Fruit fly (Drosophila melanogaster) whole organism, embryonic: ENCODE results near the gene beta4GalT7.

Source experiments
- ATbp ChIP-seq: fragments of 200-800 bp; sonication (Bioruptor generic); optimal IDR thresholded peaks from 2 replicates; lab custom pipeline; 2017; ENCODE audit warnings: missing biosample characterization, mild to moderate bottlenecking, missing genetic modification characterization, missing genetic modification reagents
- B-H1 ChIP-seq: fragments of 200-800 bp; sonication (Bioruptor generic); IDR thresholded peaks from 3 replicates; pipeline ENCODE4 v1.3.6; 2022; ENCODE audit warnings: missing biosample characterization, missing genetic modification characterization
- Bdp1 ChIP-seq: fragments of 200-800 bp; sonication (Bioruptor generic); optimal IDR thresholded peaks from 3 replicates; lab custom pipeline; 2016; ENCODE audit warnings: missing biosample characterization, missing genetic modification characterization
- CG10462 ChIP-seq: fragments of 200-800 bp; sonication (Bioruptor generic); optimal IDR thresholded peaks from 2 replicates; lab custom pipeline; 2016; ENCODE audit warnings: missing biosample characterization, missing genetic modification characterization
- CG10543 ChIP-seq: fragments of 200-800 bp; sonication (Bioruptor generic); optimal IDR thresholded peaks from 3 replicates; lab custom pipeline; 2017; ENCODE audit warnings: missing biosample characterization, mild to moderate bottlenecking, missing genetic modification characterization, moderate library complexity
- CG11695 ChIP-seq: fragments of 200-800 bp; sonication (Bioruptor generic); IDR thresholded peaks from 3 replicates; pipeline ENCODE4 v1.3.6; 2022; ENCODE audit warnings: missing biosample characterization, missing genetic modification characterization
- CG12104 ChIP-seq: fragments of 200-800 bp; sonication (Bioruptor generic); optimal IDR thresholded peaks from 3 replicates; lab custom pipeline; 2016; ENCODE audit warnings: missing biosample characterization, missing genetic modification characterization
- CG1233 ChIP-seq: fragments of 200-800 bp; sonication (Bioruptor generic); optimal IDR thresholded peaks from 4 replicates; lab custom pipeline; 2018; ENCODE audit warnings: missing biosample characterization, mild to moderate bottlenecking, missing genetic modification characterization
- CG14050 ChIP-seq: fragments of 200-800 bp; sonication (Bioruptor generic); IDR thresholded peaks from 3 replicates; pipeline ENCODE4 v1.3.6; 2022; ENCODE audit warnings: missing biosample characterization, missing genetic modification characterization
- CG14667 ChIP-seq: fragments of 200-800 bp; sonication (Bioruptor generic); IDR thresholded peaks from 2 replicates; pipeline ENCODE4 v1.3.6; 2022; ENCODE audit warnings: missing biosample characterization, missing genetic modification characterization
- CG14710 ChIP-seq: fragments of 200-800 bp; sonication (Bioruptor generic); optimal IDR thresholded peaks from 3 replicates; lab custom pipeline; 2019; ENCODE audit warnings: missing biosample characterization, mild to moderate bottlenecking, missing genetic modification characterization, moderate library complexity
- CG1602 ChIP-seq: fragments of 200-800 bp; sonication (Bioruptor generic); optimal IDR thresholded peaks from 3 replicates; lab custom pipeline; 2016; ENCODE audit warnings: missing biosample characterization, missing genetic modification characterization
- CG17359 ChIP-seq: fragments of 200-800 bp; sonication (Bioruptor generic); optimal IDR thresholded peaks from 3 replicates; lab custom pipeline; 2018; ENCODE audit warnings: missing biosample characterization, mild to moderate bottlenecking, missing genetic modification characterization, moderate library complexity
- CG17385 ChIP-seq: fragments of 200-800 bp; sonication (Bioruptor generic); optimal IDR thresholded peaks from 3 replicates; lab custom pipeline; 2018; ENCODE audit warnings: missing biosample characterization, mild to moderate bottlenecking, missing genetic modification characterization
- CG17612 ChIP-seq: fragments of 200-800 bp; sonication (Bioruptor generic); IDR thresholded peaks from 2 replicates; pipeline ENCODE4 v1.3.6; 2022; ENCODE audit warnings: missing biosample characterization, missing genetic modification characterization
- CG1792 ChIP-seq: fragments of 200-800 bp; sonication (Bioruptor generic); optimal IDR thresholded peaks from 2 replicates; lab custom pipeline; 2016; ENCODE audit warnings: missing biosample characterization, missing genetic modification characterization
- CG18764 ChIP-seq: fragments of 200-800 bp; sonication (Bioruptor generic); optimal IDR thresholded peaks from 3 replicates; lab custom pipeline; 2016; ENCODE audit warnings: missing biosample characterization, missing genetic modification characterization
- CG2199 ChIP-seq: fragments of 200-800 bp; sonication (Bioruptor generic); IDR thresholded peaks from 3 replicates; pipeline ENCODE4 v1.3.6; 2022; ENCODE audit warnings: missing biosample characterization, missing genetic modification characterization
- CG30403 ChIP-seq: fragments of 200-800 bp; sonication (Bioruptor generic); optimal IDR thresholded peaks from 3 replicates; lab custom pipeline; 2016; ENCODE audit warnings: missing biosample characterization, missing genetic modification characterization
- CG3281 ChIP-seq: fragments of 200-800 bp; sonication (Bioruptor generic); optimal IDR thresholded peaks from 3 replicates; lab custom pipeline; 2017; ENCODE audit warnings: missing biosample characterization, mild to moderate bottlenecking, missing genetic modification characterization
- CG34422 ChIP-seq: fragments of 200-800 bp; sonication (Bioruptor generic); IDR thresholded peaks from 3 replicates; pipeline ENCODE4 v1.3.6; 2022; ENCODE audit warnings: missing biosample characterization, missing genetic modification characterization
- CG6683 ChIP-seq: fragments of 200-800 bp; sonication (Bioruptor generic); optimal IDR thresholded peaks from 2 replicates; lab custom pipeline; 2017; ENCODE audit warnings: missing biosample characterization, mild to moderate bottlenecking, missing genetic modification characterization, missing genetic modification reagents
- CG6765 ChIP-seq: fragments of 200-800 bp; sonication (Bioruptor generic); optimal IDR thresholded peaks from 3 replicates; lab custom pipeline; 2017; ENCODE audit warnings: missing biosample characterization, mild to moderate bottlenecking, missing genetic modification characterization
- CG7928 ChIP-seq: fragments of 200-800 bp; sonication (Bioruptor generic); optimal IDR thresholded peaks from 2 replicates; lab custom pipeline; 2017; ENCODE audit warnings: missing biosample characterization, mild to moderate bottlenecking, missing genetic modification characterization
- CG9817 ChIP-seq: fragments of 200-800 bp; sonication (Bioruptor generic); optimal IDR thresholded peaks from 2 replicates; lab custom pipeline; 2018; ENCODE audit warnings: missing biosample characterization, mild to moderate bottlenecking, missing genetic modification characterization, moderate library complexity
- CHES-1-like ChIP-seq: fragments of 200-800 bp; sonication (Bioruptor generic); optimal IDR thresholded peaks from 2 replicates; lab custom pipeline; 2016; ENCODE audit warnings: missing biosample characterization, missing genetic modification characterization
- Chrac-16 ChIP-seq: fragments of 200-800 bp; sonication (Bioruptor generic); optimal IDR thresholded peaks from 3 replicates; lab custom pipeline; 2016; ENCODE audit warnings: missing biosample characterization, missing genetic modification characterization
- H15 ChIP-seq: fragments of 200-800 bp; sonication (Bioruptor generic); IDR thresholded peaks from 3 replicates; pipeline ENCODE4 v1.3.6; 2022; ENCODE audit warnings: missing biosample characterization, missing genetic modification characterization
- Jarid2 ChIP-seq: fragments of 200-800 bp; sonication (Bioruptor generic); optimal IDR thresholded peaks from 3 replicates; lab custom pipeline; 2017; ENCODE audit warnings: mild to moderate bottlenecking, missing biosample characterization, missing genetic modification reagents, missing genetic modification characterization
- Mad ChIP-seq: fragments of 200-800 bp; sonication (Bioruptor generic); optimal IDR thresholded peaks from 2 replicates; lab custom pipeline; 2016; ENCODE audit warnings: missing biosample characterization, missing genetic modification characterization
- Mes4 ChIP-seq: fragments of 200-800 bp; sonication (Bioruptor generic); optimal IDR thresholded peaks from 2 replicates; lab custom pipeline; 2016; ENCODE audit warnings: missing biosample characterization, missing genetic modification characterization
- NfI ChIP-seq: fragments of 200-800 bp; sonication (Bioruptor generic); optimal IDR thresholded peaks from 3 replicates; lab custom pipeline; 2018; ENCODE audit warnings: missing biosample characterization, mild to moderate bottlenecking, missing genetic modification characterization, moderate library complexity
- Opbp ChIP-seq: fragments of 200-800 bp; sonication (Bioruptor generic); IDR thresholded peaks from 3 replicates; pipeline ENCODE4 v1.3.6; 2022; ENCODE audit warnings: missing biosample characterization, missing genetic modification characterization; ENCODE audit not compliant: partially characterized antibody
- Taf1 ChIP-seq: fragments of 200-800 bp; sonication (Bioruptor generic); IDR thresholded peaks from 2 replicates; pipeline ENCODE4 v1.3.6; 2022; ENCODE audit warnings: missing biosample characterization, missing genetic modification characterization
- amos ChIP-seq: fragments of 200-800 bp; sonication (Bioruptor generic); IDR thresholded peaks from 2 replicates; pipeline ENCODE4 v1.3.6; 2022; ENCODE audit warnings: missing biosample characterization, missing genetic modification characterization; ENCODE audit not compliant: partially characterized antibody
- chm ChIP-seq: fragments of 200-800 bp; sonication (Bioruptor generic); IDR thresholded peaks from 2 replicates; pipeline ENCODE4 v1.3.6; 2022; ENCODE audit warnings: missing biosample characterization, missing genetic modification characterization
- dimm ChIP-seq: fragments of 200-800 bp; sonication (Bioruptor generic); IDR thresholded peaks from 2 replicates; pipeline ENCODE4 v1.3.6; 2022; ENCODE audit warnings: missing biosample characterization, missing genetic modification characterization
- ewg ChIP-seq: fragments of 200-800 bp; sonication (Bioruptor generic); optimal IDR thresholded peaks from 3 replicates; lab custom pipeline; 2017; ENCODE audit warnings: mild to moderate bottlenecking, missing biosample characterization, missing genetic modification reagents, missing genetic modification characterization
- gcm ChIP-seq: fragments of 200-800 bp; sonication (Bioruptor generic); optimal IDR thresholded peaks from 2 replicates; lab custom pipeline; 2019; ENCODE audit warnings: missing biosample characterization, mild to moderate bottlenecking, missing genetic modification characterization, moderate library complexity
- hbn ChIP-seq: fragments of 200-800 bp; sonication (Bioruptor generic); IDR thresholded peaks from 2 replicates; pipeline ENCODE4 v1.3.6; 2022; ENCODE audit warnings: missing biosample characterization, missing genetic modification characterization; ENCODE audit not compliant: partially characterized antibody
- insv ChIP-seq, 2 experiments: fragments of 200-800 bp; sonication (Bioruptor generic); optimal IDR thresholded peaks; 3 replicates each; lab custom pipeline; 2016 to 2018; ENCODE audit warnings: missing biosample characterization in 2 of 2, missing genetic modification characterization in 2 of 2
- inv ChIP-seq: fragments of 200-800 bp; sonication (Bioruptor generic); IDR thresholded peaks from 2 replicates; pipeline ENCODE4 v1.3.6; 2022; ENCODE audit warnings: missing biosample characterization, missing genetic modification characterization; ENCODE audit not compliant: partially characterized antibody
- lab ChIP-seq: fragments of 200-800 bp; sonication (Bioruptor generic); optimal IDR thresholded peaks from 3 replicates; lab custom pipeline; 2017; ENCODE audit warnings: missing biosample characterization, missing genetic modification characterization, mild to moderate bottlenecking, moderate library complexity, missing genetic modification reagents
- pzg ChIP-seq: fragments of 200-800 bp; sonication (Bioruptor generic); optimal IDR thresholded peaks from 3 replicates; lab custom pipeline; 2018; ENCODE audit warnings: missing biosample characterization, mild to moderate bottlenecking, missing genetic modification characterization, moderate library complexity
- scrt ChIP-seq: fragments of 200-800 bp; sonication (Bioruptor generic); optimal IDR thresholded peaks from 2 replicates; lab custom pipeline; 2018; ENCODE audit warnings: missing biosample characterization, mild to moderate bottlenecking, missing genetic modification characterization, moderate library complexity
- seq ChIP-seq: fragments of 200-800 bp; sonication (Bioruptor generic); IDR thresholded peaks from 2 replicates; pipeline ENCODE4 v1.3.6; 2022; ENCODE audit warnings: missing biosample characterization, missing genetic modification characterization
- slou ChIP-seq: fragments of 200-800 bp; sonication (Bioruptor generic); optimal IDR thresholded peaks from 3 replicates; lab custom pipeline; 2016; ENCODE audit warnings: missing biosample characterization, missing genetic modification characterization
- tio ChIP-seq: fragments of 200-800 bp; sonication (Bioruptor generic); optimal IDR thresholded peaks from 2 replicates; lab custom pipeline; 2017; ENCODE audit warnings: missing biosample characterization, missing genetic modification characterization, inconsistent platforms
- trh ChIP-seq: fragments of 200-800 bp; sonication (Bioruptor generic); optimal IDR thresholded peaks from 2 replicates; lab custom pipeline; 2016; ENCODE audit warnings: missing biosample characterization, missing genetic modification characterization
- ttk ChIP-seq: fragments of 200-800 bp; sonication (Bioruptor generic); IDR thresholded peaks from 2 replicates; pipeline ENCODE4 v2.1.2; 2022; ENCODE audit warnings: missing biosample characterization, missing genetic modification characterization
- tx ChIP-seq: fragments of 200-800 bp; sonication (Bioruptor generic); optimal IDR thresholded peaks from 2 replicates; lab custom pipeline; 2016; ENCODE audit warnings: missing biosample characterization, missing genetic modification characterization

beta4GalT7 gene

DNA sequence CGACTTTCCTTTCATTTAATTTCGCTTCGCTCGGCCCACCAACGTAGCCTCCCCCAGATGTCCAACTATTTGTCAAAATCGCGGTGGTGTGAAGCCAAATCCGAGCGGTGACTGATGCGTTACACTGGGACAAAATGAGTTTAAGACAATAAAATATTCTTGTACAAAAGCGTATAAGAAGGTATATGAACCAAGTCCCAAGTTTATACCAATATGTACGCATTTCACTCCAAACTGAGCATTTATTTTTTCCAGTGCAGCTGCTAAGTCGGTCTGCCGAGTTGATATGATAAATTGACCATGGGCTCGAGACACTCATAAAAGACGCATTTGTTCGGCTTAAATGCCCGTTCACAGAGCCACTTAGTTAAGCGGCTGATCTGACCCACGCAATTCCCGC is 18.3 kb upstream of the beta4GalT7 start (continued):
- TF ChIP-seq CHES-1-like (GFP tag; lab: Kevin White, UChicago) (peak; percentile 27), CG7928 (GFP tag; lab: Kevin White, UChicago) (no peak), Taf1 (GFP tag; lab: Robert Waterston, UW) (no peak), amos (GFP tag; lab: Robert Waterston, UW) (no peak), gcm (GFP tag; lab: Kevin White, UChicago) (no peak), Opbp (GFP tag; lab: Robert Waterston, UW) (no peak), ewg (peak; percentile 20), ATbp (peak; percentile 17), ttk (GFP tag; lab: Robert Waterston, UW) (0 out of 2 replicates have a peak, but pooled peaks have one; percentile 24), Jarid2 (GFP tag; lab: Kevin White, UChicago) (no peak), CG17612 (GFP tag; lab: Robert Waterston, UW) (no peak), lab (GFP tag; lab: Kevin White, UChicago) (peak; percentile 75), CG14050 (GFP tag; lab: Robert Waterston, UW) (peak; percentile 60), CG3281 (GFP tag; lab: Kevin White, UChicago) (peak; percentile 22), CG17385 (peak; percentile 43), trh (GFP tag; lab: Kevin White, UChicago) (no peak), CG18764 (GFP tag; lab: Kevin White, UChicago) (peak; percentile 37), CG34422 (0 out of 3 replicates have a peak, but pooled peaks have one; percentile 17), CG6683 (GFP tag; lab: Kevin White, UChicago) (no peak), Mes4 (GFP tag; lab: Kevin White, UChicago) (peak; percentile 51), dimm (no peak), Bdp1 (GFP tag; lab: Kevin White, UChicago) (peak; percentile 38), seq (GFP tag; lab: Robert Waterston, UW) (peak; percentile 62; the same call in 1 of the 2 replicates), tio (GFP tag; lab: Kevin White, UChicago) (peak; percentile 50), CG2199 (peak; percentile 20; the same call in 1 of the 3 replicates), CG9817 (peak; percentile 32), CG12104 (GFP tag; lab: Kevin White, UChicago) (peak; percentile 9), inv (GFP tag; lab: Robert Waterston, UW) (no peak), slou (GFP tag; lab: Kevin White, UChicago) (no peak), CG11695 (GFP tag; lab: Robert Waterston, UW) (no peak), hbn (GFP tag; lab: Robert Waterston, UW) (no peak), CG1792 (no peak), CG14710 (peak; percentile 21), Chrac-16 (GFP tag; lab: Kevin White, UChicago) (peak; percentile 50), scrt (no peak), chm (peak; percentile 31; the same call in 1 of the 2 replicates), CG1233 (GFP tag; lab: Kevin White, UChicago) (peak; percentile 25), CG10462 (GFP tag; lab: Kevin White, UChicago) (peak; percentile 1), CG30403 (GFP tag; lab: Kevin White, UChicago) (peak; percentile 32), insv (GFP tag; optimal IDR thresholded peaks at IDR 0.05; lab: Kevin White, UChicago) (no peak), B-H1 (peak; percentile 60; the same call in 2 of the 3 replicates), CG1602 (peak; percentile 37), NfI (GFP tag; lab: Kevin White, UChicago) (peak; percentile 44), pzg (GFP tag; lab: Kevin White, UChicago) (no peak), CG17359 (tag; lab: Kevin White, UChicago) (peak; percentile 69), CG14667 (GFP tag; lab: Robert Waterston, UW) (peak; percentile 62), Mad (GFP tag; lab: Kevin White, UChicago) (peak; percentile 53), CG6765 (GFP tag; lab: Kevin White, UChicago) (no peak), tx (GFP tag; lab: Kevin White, UChicago) (peak; percentile 20), CG10543 (GFP tag; lab: Kevin White, UChicago) (no peak), H15 (GFP tag; lab: Robert Waterston, UW) (peak; percentile 48; the same call in 1 of the 3 replicates)
